Fruit fly (Drosophila melanogaster): ENCODE measurements around the gene CG42450.

dm6 chrX:18848338-18849021 lies 35.4 kb downstream of the CG42450 start, which contains the start of gene shop:
- peak; percentile 73 for TF ChIP-seq CG9932 (GFP tag; IDR thresholded peaks at IDR 0.05)
- TF ChIP-seq CG2129 (GFP tag; IDR thresholded peaks at IDR 0.05; ENCODE audit: partially characterized antibody) = no peak
- 0 out of 2 replicates have a peak, but pooled peaks have one; percentile 27 for TF ChIP-seq CG11696 (GFP tag; IDR thresholded peaks at IDR 0.05)
- peak; percentile 58 for TF ChIP-seq CG4730 (GFP tag; IDR thresholded peaks at IDR 0.05)
- peak; percentile 48 for TF ChIP-seq CG2116 (GFP tag; optimal IDR thresholded peaks at IDR 0.05)
- peak in 1 of 3 experiments; percentile 82 for TF ChIP-seq lola (GFP tag; optimal IDR thresholded peaks at IDR 0.05)
- peak; percentile 81 for TF ChIP-seq zfh2 (GFP tag; optimal IDR thresholded peaks at IDR 0.05)
- TF ChIP-seq nerfin-1 (tag; optimal IDR thresholded peaks at IDR 0.05) = peak; percentile 81
- TF ChIP-seq CG4282 (GFP tag; optimal IDR thresholded peaks at IDR 0.05) = no peak
- peak; percentile 84 for TF ChIP-seq HHEX (GFP tag; optimal IDR thresholded peaks at IDR 0.05)
- TF ChIP-seq nmo (GFP tag; optimal IDR thresholded peaks at IDR 0.05) = peak; percentile 93
- TF ChIP-seq Tbp (GFP tag; optimal IDR thresholded peaks at IDR 0.05) = no peak
- 0 out of 3 replicates have a peak, but pooled peaks have one; percentile 24 for TF ChIP-seq Opbp (GFP tag; IDR thresholded peaks at IDR 0.05; ENCODE audit: partially characterized antibody)
- TF ChIP-seq cas (GFP tag; IDR thresholded peaks at IDR 0.05) = no peak
